Worm (Caenorhabditis elegans) whole organism, early embryonic: ENCODE data around the gene D1086.12.

Source experiments
- ama-1 ChIP-seq: fragments of 150-350 bp; optimal IDR thresholded peaks from 2 replicates; lab custom pipeline; 2014
- ceh-13 ChIP-seq: fragments of 200-800 bp; sonication (Bioruptor generic); optimal IDR thresholded peaks from 2 replicates; lab custom pipeline; 2018; ENCODE audit warnings: mild to moderate bottlenecking, missing genetic modification characterization, missing compliant biosample characterization
- ceh-36 ChIP-seq: sonication (generic microtip); optimal IDR thresholded peaks from 2 replicates; lab custom pipeline; 2016; ENCODE audit warnings: missing genetic modification characterization, inconsistent platforms, missing compliant biosample characterization
- flt-1 ChIP-seq: fragments of 200-800 bp; sonication (Bioruptor generic); IDR thresholded peaks from 2 replicates; pipeline ENCODE4 v1.3.6; 2022; ENCODE audit warnings: missing genetic modification characterization, missing compliant biosample characterization
- tbx-37 ChIP-seq: fragments of 200-800 bp; sonication (Bioruptor generic); conservative IDR thresholded peaks from 2 replicates; pipeline ENCODE4 v1.3.6; 2022; ENCODE audit warnings: missing genetic modification reagents, missing genetic modification characterization, missing compliant biosample characterization

DNA sequence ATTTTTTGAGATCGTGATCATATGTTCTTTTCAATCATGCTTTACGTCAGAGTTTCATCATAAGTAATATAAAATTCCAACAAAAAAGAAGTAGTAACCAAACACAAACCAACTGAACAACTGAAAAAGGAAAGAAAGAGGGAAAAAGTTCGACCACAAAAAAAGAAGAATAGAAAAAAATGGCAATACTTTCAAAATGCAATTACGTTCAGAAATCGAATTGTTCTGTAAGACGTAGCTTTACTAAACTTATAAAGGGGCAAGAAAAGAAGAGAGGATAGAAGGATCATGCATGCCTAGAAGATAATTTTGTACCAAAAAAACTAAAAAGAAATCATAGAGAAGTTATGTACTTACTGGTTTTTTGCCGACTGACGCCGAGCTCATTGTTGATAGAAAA is 39.7 kb downstream of the D1086.12 start:
- TF ChIP-seq ceh-36 (tag; lab: Kevin White, UChicago) (no peak), flt-1 (GFP tag; lab: Robert Waterston, UW) (no peak), ama-1 (no peak), tbx-37 (GFP tag; lab: Robert Waterston, UW) (no peak), ceh-13 (GFP tag; lab: Kevin White, UChicago) (no peak)
